Worm (Caenorhabditis elegans) whole organism, late embryonic: ENCODE measurements around the gene Y54G2A.36.

Experiments used
- K02D7.2 ChIP-seq: sonication (generic microtip); optimal IDR thresholded peaks from 2 replicates; lab custom pipeline; 2017; ENCODE audit warnings: mild to moderate bottlenecking, missing genetic modification characterization, missing compliant biosample characterization
- T23F11.4 ChIP-seq: fragments of 200-800 bp; sonication (Bioruptor generic); optimal IDR thresholded peaks from 2 replicates; lab custom pipeline; 2018; ENCODE audit warnings: mild to moderate bottlenecking, missing genetic modification characterization, missing compliant biosample characterization
- ceh-31 ChIP-seq: sonication (generic microtip); optimal IDR thresholded peaks from 2 replicates; lab custom pipeline; 2016; ENCODE audit warnings: missing genetic modification characterization, missing compliant biosample characterization
- ceh-45 ChIP-seq: fragments of 200-800 bp; sonication (Bioruptor generic); IDR thresholded peaks from 2 replicates; pipeline ENCODE4 v1.3.6; 2022; ENCODE audit warnings: missing genetic modification reagents, missing genetic modification characterization, missing compliant biosample characterization
- dmd-4 ChIP-seq: sonication (generic microtip); optimal IDR thresholded peaks from 2 replicates; lab custom pipeline; 2016; ENCODE audit warnings: borderline replicate concordance, missing genetic modification characterization, missing compliant biosample characterization
- dve-1 ChIP-seq: sonication (generic microtip); optimal IDR thresholded peaks from 2 replicates; lab custom pipeline; 2017; ENCODE audit warnings: antibody characterized with exemption, mild to moderate bottlenecking, missing genetic modification characterization, missing compliant biosample characterization
- elt-2 ChIP-seq: sonication (generic microtip); optimal IDR thresholded peaks from 2 replicates; lab custom pipeline; 2016; ENCODE audit warnings: missing genetic modification reagents, missing genetic modification characterization, missing compliant biosample characterization
- sox-2 ChIP-seq: fragments of 200-800 bp; sonication (Bioruptor generic); IDR thresholded peaks from 2 replicates; pipeline ENCODE4 v1.3.6; 2022; ENCODE audit warnings: missing genetic modification reagents, missing genetic modification characterization, missing compliant biosample characterization
- unc-3 ChIP-seq, 2 experiments: fragments of 200-800 bp in 1 of 2; sonication (Bioruptor generic) in 1 of 2; sonication (generic microtip) in 1 of 2; conservative IDR thresholded peaks in 1 of 2; optimal IDR thresholded peaks in 1 of 2; 2 replicates each; pipeline versions ENCODE4 v1.3.6 to Lab custom; 2016 to 2022; ENCODE audit warnings: missing compliant biosample characterization in 2 of 2, missing genetic modification characterization in 2 of 2, missing genetic modification reagents in 1 of 2

- TF ChIP-seq ceh-45 (GFP tag; lab: Robert Waterston, UW) (no peak), elt-2 (tag; lab: Kevin White, UChicago) (no peak), dve-1 (tag; lab: Kevin White, UChicago) (no peak), K02D7.2 (tag; lab: Kevin White, UChicago) (no peak), T23F11.4 (GFP tag; lab: Kevin White, UChicago) (no peak), dmd-4 (peak; percentile 47), sox-2 (GFP tag; lab: Robert Waterston, UW) (no peak), unc-3 (GFP tag; conservative IDR thresholded peaks at IDR 0.05; lab: Robert Waterston, UW) (no peak), unc-3 (tag; optimal IDR thresholded peaks at IDR 0.05; lab: Kevin White, UChicago) (no peak), ceh-31 (no peak)
These were observed 5.8 kb upstream of the Y54G2A.36 start for ce11 chrIV:2891535-2892233.
